Worm (Caenorhabditis elegans) whole organism, mixed stage, embryonic: Measurements from ENCODE around the gene npp-18.

Experiments
- M03D4.4 ChIP-seq: sonication (generic microtip); optimal IDR thresholded peaks from 2 replicates; lab custom pipeline; 2017; ENCODE audit warnings: mild to moderate bottlenecking, missing genetic modification characterization, missing compliant biosample characterization
- bed-3 ChIP-seq: fragments of 200-800 bp; sonication (Bioruptor generic); optimal IDR thresholded peaks from 3 replicates; lab custom pipeline; 2018; ENCODE audit warnings: mild to moderate bottlenecking, missing genetic modification characterization, moderate library complexity, missing compliant biosample characterization
- blmp-1 ChIP-seq: fragments of 150-350 bp; optimal IDR thresholded peaks from 2 replicates; lab custom pipeline; 2014; ENCODE audit warnings: missing biosample characterization, missing genetic modification characterization
- ceh-43 ChIP-seq: fragments of 200-800 bp; sonication (Bioruptor generic); optimal IDR thresholded peaks from 2 replicates; lab custom pipeline; 2018; ENCODE audit warnings: mild to moderate bottlenecking, missing genetic modification characterization, moderate library complexity, missing compliant biosample characterization
- ceh-83 ChIP-seq: fragments of 200-800 bp; sonication (Bioruptor generic); optimal IDR thresholded peaks from 2 replicates; lab custom pipeline; 2018; ENCODE audit warnings: mild to moderate bottlenecking, missing genetic modification characterization, missing compliant biosample characterization
- cnd-1 ChIP-seq: fragments of 200-800 bp; sonication (Bioruptor generic); optimal IDR thresholded peaks from 2 replicates; lab custom pipeline; 2018; ENCODE audit warnings: mild to moderate bottlenecking, missing genetic modification characterization, missing compliant biosample characterization
- drap-1 ChIP-seq: fragments of 200-800 bp; sonication (Bioruptor generic); optimal IDR thresholded peaks from 3 replicates; lab custom pipeline; 2018; ENCODE audit warnings: mild to moderate bottlenecking, missing genetic modification characterization, missing compliant biosample characterization
- elt-1 ChIP-seq: sonication (generic microtip); optimal IDR thresholded peaks from 2 replicates; lab custom pipeline; 2017; ENCODE audit warnings: missing genetic modification characterization, mild to moderate bottlenecking, missing compliant biosample characterization, antibody characterized with exemption, moderate library complexity, borderline replicate concordance; ENCODE audit not compliant: insufficient read depth
- elt-3 ChIP-seq: fragments of 150-350 bp; optimal IDR thresholded peaks from 2 replicates; lab custom pipeline; 2014; ENCODE audit warnings: missing biosample characterization, missing genetic modification characterization
- flh-1 ChIP-seq: fragments of 200-800 bp; sonication (Bioruptor generic); optimal IDR thresholded peaks from 2 replicates; lab custom pipeline; 2018; ENCODE audit warnings: mild to moderate bottlenecking, missing genetic modification characterization, moderate library complexity, missing compliant biosample characterization
- ham-2 ChIP-seq: fragments of 200-800 bp; sonication (Bioruptor generic); optimal IDR thresholded peaks from 2 replicates; lab custom pipeline; 2018; ENCODE audit warnings: mild to moderate bottlenecking, missing genetic modification characterization, missing compliant biosample characterization
- hlh-1 ChIP-seq: fragments of 150-350 bp; optimal IDR thresholded peaks from 2 replicates; lab custom pipeline; 2014; ENCODE audit warnings: missing biosample characterization, missing genetic modification reagents, missing genetic modification characterization
- lin-13 ChIP-seq: fragments of 150-350 bp; optimal IDR thresholded peaks from 2 replicates; lab custom pipeline; 2014; ENCODE audit warnings: missing biosample characterization, missing genetic modification characterization
- lin-32 ChIP-seq: fragments of 200-800 bp; sonication (Bioruptor generic); optimal IDR thresholded peaks from 2 replicates; lab custom pipeline; 2018; ENCODE audit warnings: mild to moderate bottlenecking, missing genetic modification characterization, missing compliant biosample characterization
- lsy-2 ChIP-seq: fragments of 150-350 bp; optimal IDR thresholded peaks from 2 replicates; lab custom pipeline; 2014; ENCODE audit warnings: missing biosample characterization, missing genetic modification characterization
- mab-5 ChIP-seq: fragments of 150-350 bp; optimal IDR thresholded peaks from 2 replicates; lab custom pipeline; 2014; ENCODE audit warnings: missing biosample characterization, missing genetic modification characterization
- mep-1 ChIP-seq: fragments of 150-350 bp; optimal IDR thresholded peaks from 2 replicates; lab custom pipeline; 2017; ENCODE audit warnings: missing biosample characterization, missing genetic modification reagents, missing genetic modification characterization, inconsistent platforms
- mls-2 ChIP-seq: sonication (generic microtip); optimal IDR thresholded peaks from 2 replicates; lab custom pipeline; 2016; ENCODE audit warnings: mild to moderate bottlenecking, missing genetic modification characterization, moderate library complexity, missing compliant biosample characterization
- nhr-2 ChIP-seq: fragments of 150-350 bp; optimal IDR thresholded peaks from 2 replicates; lab custom pipeline; 2014; ENCODE audit warnings: missing biosample characterization, missing genetic modification characterization
- nhr-237 ChIP-seq: fragments of 150-350 bp; optimal IDR thresholded peaks from 2 replicates; lab custom pipeline; 2014; ENCODE audit warnings: missing biosample characterization, missing genetic modification characterization
- nhr-28 ChIP-seq: fragments of 150-350 bp; optimal IDR thresholded peaks from 2 replicates; lab custom pipeline; 2014; ENCODE audit warnings: missing biosample characterization, missing genetic modification characterization
- nhr-76 ChIP-seq: sonication (generic microtip); optimal IDR thresholded peaks from 2 replicates; lab custom pipeline; 2017; ENCODE audit warnings: missing biosample characterization, missing genetic modification characterization
- pha-4 ChIP-seq: fragments of 150-350 bp; optimal IDR thresholded peaks from 2 replicates; lab custom pipeline; 2018; ENCODE audit warnings: missing biosample characterization, missing genetic modification reagents, missing genetic modification characterization
- sem-2 ChIP-seq: fragments of 200-800 bp; sonication (Bioruptor generic); optimal IDR thresholded peaks from 2 replicates; lab custom pipeline; 2018; ENCODE audit warnings: mild to moderate bottlenecking, missing genetic modification characterization, missing compliant biosample characterization
- sptf-1 ChIP-seq: sonication (generic microtip); optimal IDR thresholded peaks from 2 replicates; lab custom pipeline; 2017; ENCODE audit warnings: mild to moderate bottlenecking, missing genetic modification characterization, moderate library complexity, missing compliant biosample characterization
- tbx-8 ChIP-seq: fragments of 200-800 bp; sonication (Bioruptor generic); optimal IDR thresholded peaks from 2 replicates; lab custom pipeline; 2018; ENCODE audit warnings: mild to moderate bottlenecking, missing genetic modification characterization, moderate library complexity, missing compliant biosample characterization
- unc-39 ChIP-seq: fragments of 150-350 bp; optimal IDR thresholded peaks from 2 replicates; lab custom pipeline; 2014; ENCODE audit warnings: missing biosample characterization, missing genetic modification characterization
- zip-8 ChIP-seq: fragments of 150-350 bp; optimal IDR thresholded peaks from 2 replicates; lab custom pipeline; 2014; ENCODE audit warnings: missing biosample characterization, missing genetic modification characterization
- ztf-11 ChIP-seq: fragments of 150-350 bp; optimal IDR thresholded peaks from 2 replicates; lab custom pipeline; 2014; ENCODE audit warnings: missing biosample characterization, missing genetic modification characterization

The npp-18 gene

ce11 chrIII:13285421-13285820 is 11.2 kb upstream of the npp-18 start, which contains the start of gene F56A8.8:
TSS of gene F56A8.8 (plus strand) at chrIII:13285721.
- TF ChIP-seq ztf-11 (tag; lab: Kevin White, UChicago) (no peak), ceh-43 (no peak), bed-3 (GFP tag; lab: Kevin White, UChicago) (no peak), ceh-83 (GFP tag; lab: Kevin White, UChicago) (no peak), hlh-1 (no peak), nhr-76 (tag; lab: Kevin White, UChicago) (no peak), tbx-8 (GFP tag; lab: Kevin White, UChicago) (no peak), lin-13 (tag; lab: Kevin White, UChicago) (no peak)
- TF ChIP-seq, all 35 proteins: peak for 0

- TF ChIP-seq mls-2 (tag; lab: Kevin White, UChicago) (peak; percentile 51), M03D4.4 (tag; lab: Kevin White, UChicago) (peak; percentile 43), ceh-43 (peak; percentile 59), drap-1 (peak; percentile 14), sptf-1 (tag; lab: Kevin White, UChicago) (peak; percentile 50)
These were observed 3.6 kb upstream of the npp-18 start, which contains the start of gene set-25 for ce11 chrIII:13292971-13293514. TSS of gene set-25 (minus strand) at chrIII:13293090.

ce11 chrIII:13298722-13299431 is 2.2 kb downstream of the npp-18 start, which contains the start of gene pgm-2:
TSS of gene pgm-2 (plus strand) at chrIII:13299378.
- TF ChIP-seq elt-1 (tag; lab: Kevin White, UChicago) (peak; percentile 82), mep-1 (no peak), nhr-2 (tag; lab: Kevin White, UChicago) (peak; percentile 35), nhr-28 (tag; lab: Kevin White, UChicago) (no peak)

DNA sequence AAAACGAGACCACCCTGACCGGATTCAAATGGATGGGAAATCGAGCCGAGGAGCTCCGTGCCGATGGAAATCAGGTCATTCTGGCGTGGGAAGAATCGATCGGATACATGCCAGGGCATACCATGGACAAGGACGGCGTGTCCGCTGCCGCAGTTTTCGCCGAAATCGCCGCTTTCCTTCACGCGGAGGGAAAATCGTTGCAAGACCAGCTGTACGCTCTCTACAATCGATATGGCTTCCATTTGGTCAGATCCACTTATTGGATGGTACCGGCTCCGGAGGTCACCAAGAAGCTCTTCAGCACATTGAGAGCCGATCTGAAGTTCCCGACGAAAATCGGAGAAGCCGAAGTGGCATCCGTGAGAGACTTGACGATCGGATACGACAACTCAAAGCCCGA is 5.3 kb downstream of the npp-18 start:
- TF ChIP-seq ceh-83 (GFP tag; lab: Kevin White, UChicago): no peak
- TF ChIP-seq blmp-1 (tag; lab: Kevin White, UChicago): no peak
- no peak for TF ChIP-seq lin-13 (tag; lab: Kevin White, UChicago)
- no peak for TF ChIP-seq lin-32 (GFP tag; lab: Kevin White, UChicago)
- TF ChIP-seq nhr-237: no peak
- TF ChIP-seq zip-8 (tag; lab: Kevin White, UChicago): no peak
- TF ChIP-seq ham-2 (GFP tag; lab: Kevin White, UChicago): no peak
- no peak for TF ChIP-seq drap-1
- TF ChIP-seq, all 35 proteins: peak for 0

ce11 chrIII:13302578-13302977 is 5.9 kb downstream of the npp-18 start:
- TF ChIP-seq unc-39: no peak
- no peak for TF ChIP-seq drap-1
- no peak for TF ChIP-seq lin-32 (GFP tag; lab: Kevin White, UChicago)
- TF ChIP-seq zip-8 (tag; lab: Kevin White, UChicago): no peak
- no peak for TF ChIP-seq M03D4.4 (tag; lab: Kevin White, UChicago)
- TF ChIP-seq pha-4 (tag; lab: Kevin White, UChicago): no peak
- TF ChIP-seq flh-1 (GFP tag; lab: Kevin White, UChicago): no peak
- TF ChIP-seq mab-5 (tag; lab: Kevin White, UChicago): no peak
- no peak for TF ChIP-seq sem-2 (GFP tag; lab: Kevin White, UChicago)
- TF ChIP-seq ceh-83 (GFP tag; lab: Kevin White, UChicago): no peak
- TF ChIP-seq cnd-1 (tag; lab: Kevin White, UChicago): no peak
- TF ChIP-seq lsy-2 (tag; lab: Kevin White, UChicago): no peak
- TF ChIP-seq ztf-11 (tag; lab: Kevin White, UChicago): no peak
- TF ChIP-seq ham-2 (GFP tag; lab: Kevin White, UChicago): no peak
- TF ChIP-seq mep-1: no peak
- no peak for TF ChIP-seq elt-3 (tag; lab: Kevin White, UChicago)
- no peak for TF ChIP-seq mls-2 (tag; lab: Kevin White, UChicago)
- TF ChIP-seq, all 35 proteins: peak for 0
